Fruit fly (Drosophila melanogaster): ENCODE data around the gene srw.

The srw gene

dm6 chr3L:4282627-4283026, 651 bp downstream of the srw start, which contains the start of gene CG11583 (continued):
- peak; percentile 93 for TF ChIP-seq sens (GFP tag)
- TF ChIP-seq Dref (GFP tag; IDR thresholded peaks at IDR 0.05) = peak; percentile 38; the same call in 1 of the 2 replicates
- no peak for TF ChIP-seq zen2 (GFP tag; IDR thresholded peaks at IDR 0.05; ENCODE audit: partially characterized antibody)
- peak; percentile 47 for TF ChIP-seq Sry-δ (GFP tag; optimal IDR thresholded peaks at IDR 0.05)
- no peak for TF ChIP-seq Optix (GFP tag; IDR thresholded peaks at IDR 0.05)
- peak; percentile 47 for TF ChIP-seq vfl (GFP tag; optimal IDR thresholded peaks at IDR 0.05)
- TF ChIP-seq CG6254 (GFP tag; optimal IDR thresholded peaks at IDR 0.05) = no peak
- no peak for TF ChIP-seq Sox100B (GFP tag; optimal IDR thresholded peaks at IDR 0.05)
- no peak for TF ChIP-seq CG30020 (tag; optimal IDR thresholded peaks at IDR 0.05)
- TF ChIP-seq CG9817 (tag; optimal IDR thresholded peaks at IDR 0.05) = no peak
- peak; percentile 30 for TF ChIP-seq twi (tag; optimal IDR thresholded peaks at IDR 0.05)
- no peak for TF ChIP-seq CG4328 (GFP tag; optimal IDR thresholded peaks at IDR 0.05)
- TF ChIP-seq CG11696 (GFP tag; IDR thresholded peaks at IDR 0.05) = no peak
- no peak for TF ChIP-seq CG4707 (GFP tag; optimal IDR thresholded peaks at IDR 0.05)
- TF ChIP-seq fu2 (GFP tag; optimal IDR thresholded peaks at IDR 0.05) = peak; percentile 45
- TF ChIP-seq CG15269 (tag; optimal IDR thresholded peaks at IDR 0.05) = no peak
- TF ChIP-seq CG1603 (tag; optimal IDR thresholded peaks at IDR 0.05) = peak; percentile 64
- TF ChIP-seq Bgb (GFP tag; IDR thresholded peaks at IDR 0.05; ENCODE audit: partially characterized antibody) = no peak
- TF ChIP-seq bcd (GFP tag; optimal IDR thresholded peaks at IDR 0.05) = peak; percentile 31
- TF ChIP-seq CG2678 (tag; optimal IDR thresholded peaks at IDR 0.05) = no peak
- TF ChIP-seq CG7963 (GFP tag; IDR thresholded peaks at IDR 0.05; ENCODE audit: partially characterized antibody) = no peak
- TF ChIP-seq Rfx (GFP tag; IDR thresholded peaks at IDR 0.05) = peak; percentile 58
- no peak for TF ChIP-seq CG14667 (GFP tag; IDR thresholded peaks at IDR 0.05)
- TF ChIP-seq CG11560 (tag; IDR thresholded peaks at IDR 0.05) = no peak
- no peak for TF ChIP-seq Lim3 (GFP tag; IDR thresholded peaks at IDR 0.05)
- peak; percentile 55 for TF ChIP-seq CG1647 (GFP tag; optimal IDR thresholded peaks at IDR 0.05)
- no peak for TF ChIP-seq Six4 (GFP tag; optimal IDR thresholded peaks at IDR 0.05)
- TF ChIP-seq ind (GFP tag; optimal IDR thresholded peaks at IDR 0.05) = peak; percentile 36
- no peak for TF ChIP-seq kni (GFP tag; optimal IDR thresholded peaks at IDR 0.05)
- TF ChIP-seq Hmx (GFP tag; optimal IDR thresholded peaks at IDR 0.05) = no peak
- TF ChIP-seq pum (GFP tag; optimal IDR thresholded peaks at IDR 0.05) = no peak
- no peak for TF ChIP-seq CG17568 (GFP tag; optimal IDR thresholded peaks at IDR 0.05)
- no peak for TF ChIP-seq CG12071 (GFP tag; optimal IDR thresholded peaks at IDR 0.05)
- peak; percentile 62 for TF ChIP-seq CG17186 (GFP tag; optimal IDR thresholded peaks at IDR 0.05)
- TF ChIP-seq BtbVII (GFP tag; optimal IDR thresholded peaks at IDR 0.05) = peak; percentile 5
- TF ChIP-seq hkb (optimal IDR thresholded peaks at IDR 0.05) = no peak
- peak; percentile 16; the same call in 1 of the 2 replicates for TF ChIP-seq hkb (GFP tag; IDR thresholded peaks at IDR 0.05)
- TF ChIP-seq CG32772 (GFP tag; IDR thresholded peaks at IDR 0.05) = no peak
- no peak for TF ChIP-seq Ptx1 (GFP tag; IDR thresholded peaks at IDR 0.05)
- 0 out of 3 replicates have a peak, but pooled peaks have one; percentile 26 for TF ChIP-seq CG6175 (GFP tag; IDR thresholded peaks at IDR 0.05)
- peak; percentile 32 for TF ChIP-seq CG30403 (GFP tag; optimal IDR thresholded peaks at IDR 0.05)
- TF ChIP-seq Antp (GFP tag; optimal IDR thresholded peaks at IDR 0.05) = peak; percentile 44
- no peak for TF ChIP-seq Hmr (GFP tag; optimal IDR thresholded peaks at IDR 0.05)
- TF ChIP-seq CG7372 (GFP tag; IDR thresholded peaks at IDR 0.05) = no peak
- TF ChIP-seq Oli (tag; optimal IDR thresholded peaks at IDR 0.05) = no peak
- no peak for TF ChIP-seq CG6654 (GFP tag; optimal IDR thresholded peaks at IDR 0.05)
- TF ChIP-seq CG6813 (GFP tag; optimal IDR thresholded peaks at IDR 0.05) = no peak
- TF ChIP-seq CG17359 (tag; optimal IDR thresholded peaks at IDR 0.05) = no peak
- TF ChIP-seq CG2120 (GFP tag; optimal IDR thresholded peaks at IDR 0.05) = peak; percentile 73
- TF ChIP-seq Spps (tag; optimal IDR thresholded peaks at IDR 0.05) = no peak
- peak; percentile 98 for TF ChIP-seq Max (GFP tag; optimal IDR thresholded peaks at IDR 0.05)
- TF ChIP-seq CTCF (GFP tag; optimal IDR thresholded peaks at IDR 0.05) = peak; percentile 36
